Fruit fly (Drosophila melanogaster) Kc167 (cell line): ENCODE data around the gene CG31871.

Experiments used
- Sin3A ChIP-seq: fragments of >200 bp; optimal IDR thresholded peaks from 2 replicates; lab custom pipeline; 2018; ENCODE audit warnings: missing external identifiers
- psq ChIP-seq: fragments of >200 bp; optimal IDR thresholded peaks from 2 replicates; lab custom pipeline; 2017; ENCODE audit warnings: missing external identifiers
- ttk ChIP-seq: sonication (Bioruptor generic); optimal IDR thresholded peaks from 2 replicates; lab custom pipeline; 2017; ENCODE audit warnings: missing external identifiers

- TF ChIP-seq psq (lab: Kevin White, UChicago) (no peak), Sin3A (lab: Kevin White, UChicago) (no peak), ttk (lab: Kevin White, UChicago) (no peak)
Observed at dm6 chr2L:10657981-10658380, 3.9 kb upstream of the CG31871 start, which contains the start of gene CG45690.
